Fruit fly (Drosophila melanogaster) whole organism, embryonic: Measurements from ENCODE around the gene CG3349.

Experiments used
- CG10321 ChIP-seq: fragments of 200-800 bp; sonication (Bioruptor generic); IDR thresholded peaks from 2 replicates; pipeline ENCODE4 v1.3.6; 2022; ENCODE audit warnings: missing biosample characterization, missing genetic modification characterization
- CG10565 ChIP-seq: fragments of 200-800 bp; sonication (Bioruptor generic); optimal IDR thresholded peaks from 3 replicates; lab custom pipeline; 2016; ENCODE audit warnings: missing biosample characterization, mild to moderate bottlenecking, missing genetic modification characterization
- CG12071 ChIP-seq: fragments of 200-800 bp; sonication (Bioruptor generic); optimal IDR thresholded peaks from 3 replicates; lab custom pipeline; 2018; ENCODE audit warnings: missing biosample characterization, mild to moderate bottlenecking, missing genetic modification characterization
- CG12236 ChIP-seq: fragments of 200-800 bp; sonication (Bioruptor generic); optimal IDR thresholded peaks from 2 replicates; lab custom pipeline; 2016; ENCODE audit warnings: missing biosample characterization, missing genetic modification characterization
- CG1233 ChIP-seq: fragments of 200-800 bp; sonication (Bioruptor generic); optimal IDR thresholded peaks from 4 replicates; lab custom pipeline; 2018; ENCODE audit warnings: missing biosample characterization, mild to moderate bottlenecking, missing genetic modification characterization
- CG13287 ChIP-seq: fragments of 200-800 bp; sonication (Bioruptor generic); IDR thresholded peaks from 2 replicates; pipeline ENCODE4 v1.3.6; 2022; ENCODE audit warnings: missing biosample characterization, missing genetic modification characterization; ENCODE audit not compliant: partially characterized antibody
- CG17912 ChIP-seq: fragments of 200-800 bp; sonication (Bioruptor generic); optimal IDR thresholded peaks from 2 replicates; lab custom pipeline; 2018; ENCODE audit warnings: missing biosample characterization, mild to moderate bottlenecking, missing genetic modification characterization
- CG2202 ChIP-seq: fragments of 200-800 bp; sonication (Bioruptor generic); optimal IDR thresholded peaks from 2 replicates; lab custom pipeline; 2018; ENCODE audit warnings: missing biosample characterization, mild to moderate bottlenecking, missing genetic modification characterization
- CG2712 ChIP-seq: fragments of 200-800 bp; optimal IDR thresholded peaks from 3 replicates; lab custom pipeline; 2019; ENCODE audit warnings: missing biosample characterization, mild to moderate bottlenecking, missing genetic modification characterization, moderate library complexity
- CG30431 ChIP-seq: fragments of 200-800 bp; sonication (Bioruptor generic); optimal IDR thresholded peaks from 2 replicates; lab custom pipeline; 2017; ENCODE audit warnings: missing biosample characterization, missing genetic modification characterization
- CG32772 ChIP-seq: fragments of 200-800 bp; sonication (Bioruptor generic); IDR thresholded peaks from 2 replicates; pipeline ENCODE4 v1.3.6; 2022; ENCODE audit warnings: missing biosample characterization, missing genetic modification characterization
- CG3847 ChIP-seq: fragments of 200-800 bp; sonication (Bioruptor generic); IDR thresholded peaks from 2 replicates; pipeline ENCODE4 v1.3.6; 2022; ENCODE audit warnings: missing biosample characterization, missing genetic modification characterization
- CG4854 ChIP-seq: fragments of 200-800 bp; sonication (Bioruptor generic); optimal IDR thresholded peaks from 2 replicates; lab custom pipeline; 2016; ENCODE audit warnings: missing biosample characterization, missing genetic modification characterization, inconsistent platforms
- CG7987 ChIP-seq: fragments of 200-800 bp; sonication (Bioruptor generic); optimal IDR thresholded peaks from 2 replicates; lab custom pipeline; 2018; ENCODE audit warnings: missing biosample characterization, mild to moderate bottlenecking, missing genetic modification characterization, moderate library complexity
- CTCF ChIP-seq: fragments of 200-800 bp; sonication (Bioruptor generic); optimal IDR thresholded peaks from 2 replicates; lab custom pipeline; 2017; ENCODE audit warnings: missing biosample characterization, mild to moderate bottlenecking, missing genetic modification characterization, moderate library complexity
- Camta ChIP-seq: fragments of 200-800 bp; sonication (Bioruptor generic); optimal IDR thresholded peaks from 2 replicates; lab custom pipeline; 2016; ENCODE audit warnings: missing biosample characterization, missing genetic modification characterization
- D19A ChIP-seq: fragments of 200-800 bp; optimal IDR thresholded peaks from 3 replicates; lab custom pipeline; 2019; ENCODE audit warnings: missing biosample characterization, mild to moderate bottlenecking, missing genetic modification characterization, moderate library complexity
- Dad ChIP-seq: fragments of 200-800 bp; sonication (Bioruptor generic); optimal IDR thresholded peaks from 3 replicates; lab custom pipeline; 2016; ENCODE audit warnings: missing biosample characterization, missing genetic modification characterization
- HmgD ChIP-seq: fragments of 200-800 bp; sonication (Bioruptor generic); optimal IDR thresholded peaks from 3 replicates; lab custom pipeline; 2016; ENCODE audit warnings: missing biosample characterization, missing genetic modification characterization
- Hr51 ChIP-seq, 2 experiments: fragments of 200-800 bp; sonication (Bioruptor generic); optimal IDR thresholded peaks; 2 replicates in 1 of 2; 3 replicates in 1 of 2; lab custom pipeline; 2016 to 2018; ENCODE audit warnings: missing biosample characterization in 2 of 2, missing genetic modification characterization in 2 of 2, mild to moderate bottlenecking in 1 of 2, moderate library complexity in 1 of 2
- NC2β ChIP-seq: fragments of 200-800 bp; sonication (Bioruptor generic); optimal IDR thresholded peaks from 2 replicates; lab custom pipeline; 2016; ENCODE audit warnings: missing biosample characterization, missing genetic modification characterization
- Oli ChIP-seq: fragments of 200-800 bp; sonication (Bioruptor generic); optimal IDR thresholded peaks from 2 replicates; lab custom pipeline; 2018; ENCODE audit warnings: missing biosample characterization, mild to moderate bottlenecking, missing genetic modification characterization, moderate library complexity
- Ptx1 ChIP-seq: fragments of 200-800 bp; sonication (Bioruptor generic); IDR thresholded peaks from 2 replicates; pipeline ENCODE4 v1.3.6; 2022; ENCODE audit warnings: missing biosample characterization, missing genetic modification characterization
- Side ChIP-seq: fragments of 200-800 bp; sonication (Bioruptor generic); optimal IDR thresholded peaks from 2 replicates; lab custom pipeline; 2016; ENCODE audit warnings: missing biosample characterization, missing genetic modification characterization
- Usf ChIP-seq: fragments of 200-800 bp; sonication (Bioruptor generic); optimal IDR thresholded peaks from 2 replicates; lab custom pipeline; 2017; ENCODE audit warnings: missing genotype, missing biosample characterization, missing genetic modification characterization
- al ChIP-seq: fragments of 200-800 bp; sonication (Bioruptor generic); IDR thresholded peaks from 2 replicates; pipeline ENCODE4 v1.3.6; 2022; ENCODE audit warnings: missing biosample characterization, missing genetic modification characterization
- ara ChIP-seq: fragments of 200-800 bp; sonication (Bioruptor generic); IDR thresholded peaks from 2 replicates; pipeline ENCODE4 v1.3.6; 2022; ENCODE audit warnings: missing biosample characterization, missing genetic modification characterization
- bcd ChIP-seq: fragments of 200-800 bp; sonication (Bioruptor generic); optimal IDR thresholded peaks from 2 replicates; lab custom pipeline; 2017; ENCODE audit warnings: missing biosample characterization, mild to moderate bottlenecking, missing genetic modification characterization
- btn ChIP-seq: fragments of 200-800 bp; sonication (Bioruptor generic); optimal IDR thresholded peaks from 2 replicates; lab custom pipeline; 2016; ENCODE audit warnings: missing biosample characterization, missing genetic modification characterization
- cato ChIP-seq: fragments of 200-800 bp; sonication (Bioruptor generic); optimal IDR thresholded peaks from 2 replicates; lab custom pipeline; 2016; ENCODE audit warnings: missing biosample characterization, missing genetic modification characterization, borderline replicate concordance
- dm ChIP-seq: fragments of 200-800 bp; sonication (Bioruptor generic); optimal IDR thresholded peaks from 3 replicates; lab custom pipeline; 2016; ENCODE audit warnings: missing biosample characterization, missing genetic modification characterization
- emc ChIP-seq: fragments of 200-800 bp; sonication (Bioruptor generic); optimal IDR thresholded peaks from 2 replicates; lab custom pipeline; 2016; ENCODE audit warnings: missing biosample characterization, missing genetic modification characterization
- ewg ChIP-seq: fragments of 200-800 bp; sonication (Bioruptor generic); optimal IDR thresholded peaks from 3 replicates; lab custom pipeline; 2017; ENCODE audit warnings: mild to moderate bottlenecking, missing biosample characterization, missing genetic modification reagents, missing genetic modification characterization
- fu2 ChIP-seq: fragments of 200-800 bp; sonication (Bioruptor generic); optimal IDR thresholded peaks from 2 replicates; lab custom pipeline; 2016; ENCODE audit warnings: missing biosample characterization, missing genetic modification characterization
- gce ChIP-seq: fragments of 200-800 bp; sonication (Bioruptor generic); IDR thresholded peaks from 3 replicates; pipeline ENCODE4 v1.3.6; 2022; ENCODE audit warnings: missing biosample characterization, missing genetic modification characterization
- hbn ChIP-seq: fragments of 200-800 bp; sonication (Bioruptor generic); IDR thresholded peaks from 2 replicates; pipeline ENCODE4 v1.3.6; 2022; ENCODE audit warnings: missing biosample characterization, missing genetic modification characterization; ENCODE audit not compliant: partially characterized antibody
- jing ChIP-seq: fragments of 200-800 bp; sonication (Bioruptor generic); optimal IDR thresholded peaks from 2 replicates; lab custom pipeline; 2018; ENCODE audit warnings: missing biosample characterization, mild to moderate bottlenecking, missing genetic modification characterization
- kah ChIP-seq: fragments of 200-800 bp; sonication (Bioruptor generic); optimal IDR thresholded peaks from 2 replicates; lab custom pipeline; 2018; ENCODE audit warnings: missing biosample characterization, mild to moderate bottlenecking, missing genetic modification characterization
- klu ChIP-seq: fragments of 200-800 bp; sonication (Bioruptor generic); IDR thresholded peaks from 2 replicates; pipeline ENCODE4 v1.3.6; 2022; ENCODE audit warnings: missing biosample characterization, missing genetic modification characterization
- kni ChIP-seq: fragments of 200-800 bp; sonication (Bioruptor generic); optimal IDR thresholded peaks from 3 replicates; lab custom pipeline; 2017; ENCODE audit warnings: mild to moderate bottlenecking, missing biosample characterization, missing genetic modification reagents, missing genetic modification characterization
- nmo ChIP-seq: fragments of 200-800 bp; sonication (Bioruptor generic); optimal IDR thresholded peaks from 2 replicates; lab custom pipeline; 2018; ENCODE audit warnings: missing biosample characterization, mild to moderate bottlenecking, missing genetic modification characterization, moderate library complexity
- pros ChIP-seq: fragments of 200-800 bp; sonication (Bioruptor generic); optimal IDR thresholded peaks from 3 replicates; lab custom pipeline; 2019; ENCODE audit warnings: missing biosample characterization, mild to moderate bottlenecking, missing genetic modification characterization, moderate library complexity
- pum ChIP-seq: fragments of 200-800 bp; sonication (Bioruptor generic); optimal IDR thresholded peaks from 2 replicates; lab custom pipeline; 2016; ENCODE audit warnings: missing biosample characterization, missing genetic modification characterization
- salm ChIP-seq: fragments of 200-800 bp; sonication (Bioruptor generic); optimal IDR thresholded peaks from 2 replicates; lab custom pipeline; 2018; ENCODE audit warnings: missing biosample characterization, mild to moderate bottlenecking, missing genetic modification characterization
- shn ChIP-seq: fragments of 200-800 bp; sonication (Bioruptor generic); optimal IDR thresholded peaks from 3 replicates; lab custom pipeline; 2016; ENCODE audit warnings: missing biosample characterization, missing genetic modification characterization
- sim ChIP-seq: fragments of 200-800 bp; sonication (Bioruptor generic); IDR thresholded peaks from 2 replicates; pipeline ENCODE4 v1.3.6; 2022; ENCODE audit warnings: missing biosample characterization, missing genetic modification characterization
- slou ChIP-seq: fragments of 200-800 bp; sonication (Bioruptor generic); optimal IDR thresholded peaks from 3 replicates; lab custom pipeline; 2016; ENCODE audit warnings: missing biosample characterization, missing genetic modification characterization
- toy ChIP-seq: fragments of 200-800 bp; sonication (Bioruptor generic); IDR thresholded peaks from 2 replicates; pipeline ENCODE4 v1.3.6; 2022; ENCODE audit warnings: missing biosample characterization, missing genetic modification characterization
- usp ChIP-seq: fragments of >200 bp; optimal IDR thresholded peaks from 2 replicates; lab custom pipeline; 2017; ENCODE audit warnings: missing biosample characterization, missing genetic modification characterization

The CG3349 gene

DNA sequence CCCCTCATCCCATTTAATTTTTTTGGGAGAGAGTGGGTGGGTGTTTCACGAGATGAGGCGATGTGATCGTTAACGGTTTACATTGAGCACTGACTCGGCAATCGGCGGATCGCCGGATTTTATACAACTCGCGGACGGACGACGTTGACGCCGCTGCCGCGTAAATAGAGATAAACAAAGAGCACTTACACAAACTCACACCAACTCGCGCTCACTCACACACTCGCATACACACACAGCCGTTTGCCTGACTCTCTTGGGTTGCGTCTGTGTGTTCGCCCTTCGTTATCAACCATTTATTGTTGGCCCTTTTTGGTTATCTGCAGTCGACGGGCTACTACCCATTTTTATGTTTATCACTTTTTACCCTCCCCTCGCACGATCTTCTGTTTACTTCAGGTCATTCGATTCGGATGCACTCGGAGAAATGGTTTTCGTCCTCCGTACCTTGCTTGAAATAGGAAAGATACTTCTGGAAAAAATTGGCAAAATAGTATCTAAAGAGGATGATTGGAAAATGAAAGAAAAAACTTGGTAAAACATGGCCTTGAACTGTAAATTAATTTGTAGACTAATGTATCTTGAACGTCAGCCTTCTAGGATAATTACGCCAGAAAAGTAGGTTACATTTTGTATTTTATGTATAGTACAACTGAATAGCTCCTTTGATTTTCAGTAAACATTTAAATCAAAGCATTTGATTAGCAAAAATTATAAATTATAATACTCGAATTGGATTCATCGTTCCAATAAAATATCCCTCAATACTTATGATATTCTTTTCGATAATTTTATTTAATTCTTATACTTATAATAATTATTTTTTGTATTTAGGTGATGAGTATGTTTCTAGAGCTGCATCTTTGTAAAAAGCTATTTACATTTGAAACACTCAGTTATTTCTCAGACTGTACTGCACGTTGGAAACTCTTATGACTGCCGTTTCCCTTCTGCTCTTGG lies 1.6 kb upstream of the CG3349 start (continued):
- TF ChIP-seq HmgD (GFP tag; lab: Kevin White, UChicago) (no peak), gce (GFP tag; lab: Robert Waterston, UW) (0 out of 3 replicates have a peak, but pooled peaks have one; percentile 25), CG30431 (GFP tag; lab: Kevin White, UChicago) (peak; percentile 36), Usf (GFP tag; lab: Kevin White, UChicago) (no peak), CG2712 (tag; lab: Kevin White, UChicago) (peak; percentile 62), CTCF (GFP tag; lab: Kevin White, UChicago) (no peak), CG10321 (GFP tag; lab: Robert Waterston, UW) (no peak), klu (GFP tag; lab: Robert Waterston, UW) (0 out of 2 replicates have a peak, but pooled peaks have one; percentile 21), btn (GFP tag; lab: Kevin White, UChicago) (no peak), Ptx1 (GFP tag; lab: Robert Waterston, UW) (peak; percentile 49), Dad (GFP tag; lab: Kevin White, UChicago) (no peak), cato (GFP tag; lab: Kevin White, UChicago) (peak; percentile 13), dm (GFP tag; lab: Kevin White, UChicago) (no peak), ewg (GFP tag; lab: Kevin White, UChicago) (peak; percentile 24), pum (GFP tag; lab: Kevin White, UChicago) (peak; percentile 51), CG32772 (peak; percentile 36; the same call in 1 of the 2 replicates), CG2202 (tag; lab: Kevin White, UChicago) (no peak), CG3847 (GFP tag; lab: Robert Waterston, UW) (no peak), Camta (GFP tag; lab: Kevin White, UChicago) (no peak), al (GFP tag; lab: Robert Waterston, UW) (no peak), Side (GFP tag; lab: Kevin White, UChicago) (no peak), kah (GFP tag; lab: Kevin White, UChicago) (no peak), CG17912 (GFP tag; lab: Kevin White, UChicago) (peak; percentile 17), CG13287 (GFP tag; lab: Robert Waterston, UW) (no peak; the same call in none of the 2 replicates), CG10565 (GFP tag; lab: Kevin White, UChicago) (no peak), D19A (tag; lab: Kevin White, UChicago) (no peak), hbn (GFP tag; lab: Robert Waterston, UW) (0 out of 2 replicates have a peak, but pooled peaks have one; percentile 33), kni (GFP tag; lab: Kevin White, UChicago) (peak; percentile 97), jing (GFP tag; lab: Kevin White, UChicago) (no peak), CG1233 (GFP tag; lab: Kevin White, UChicago) (peak; percentile 30), emc (no peak), CG7987 (GFP tag; lab: Kevin White, UChicago) (no peak), bcd (GFP tag; lab: Kevin White, UChicago) (no peak), CG12071 (no peak), fu2 (GFP tag; lab: Kevin White, UChicago) (no peak), Hr51 (GFP tag; optimal IDR thresholded peaks at IDR 0.05; lab: Kevin White, UChicago) (peak in 1 of 2 experiments; percentile 14), toy (GFP tag; lab: Robert Waterston, UW) (no peak), usp (GFP tag; lab: Kevin White, UChicago) (no peak), ara (GFP tag; lab: Robert Waterston, UW) (peak; percentile 28; the same call in 1 of the 2 replicates), CG4854 (GFP tag; lab: Kevin White, UChicago) (no peak), shn (GFP tag; lab: Kevin White, UChicago) (peak; percentile 48), Oli (tag; lab: Kevin White, UChicago) (peak; percentile 58), CG12236 (GFP tag; lab: Kevin White, UChicago) (no peak), pros (peak; percentile 83), sim (GFP tag; lab: Robert Waterston, UW) (0 out of 2 replicates have a peak, but pooled peaks have one; percentile 4), nmo (GFP tag; lab: Kevin White, UChicago) (peak; percentile 73), NC2β (GFP tag; lab: Kevin White, UChicago) (no peak), slou (GFP tag; lab: Kevin White, UChicago) (no peak), salm (tag; lab: Kevin White, UChicago) (no peak)
